Worm (Caenorhabditis elegans) whole organism, L1 larva: ENCODE data around the gene mff-1.

Experiments
- aha-1 ChIP-seq: fragments of 150-350 bp; optimal IDR thresholded peaks from 2 replicates; lab custom pipeline; 2014; ENCODE audit warnings: missing biosample characterization, missing genetic modification characterization
- blmp-1 ChIP-seq: fragments of 150-350 bp; optimal IDR thresholded peaks from 2 replicates; lab custom pipeline; 2014; ENCODE audit warnings: missing biosample characterization, missing genetic modification characterization
- ceh-82 ChIP-seq, 3 experiments: fragments of 150-350 bp in 1 of 3; sonication (generic microtip) in 2 of 3; optimal IDR thresholded peaks; 2 replicates each; lab custom pipeline; 2014 to 2017; ENCODE audit warnings: missing biosample characterization in 3 of 3, missing genetic modification characterization in 3 of 3
- dsc-1 ChIP-seq: sonication (generic microtip); optimal IDR thresholded peaks from 2 replicates; lab custom pipeline; 2016; ENCODE audit warnings: mild to moderate bottlenecking, missing genetic modification characterization, missing compliant biosample characterization
- efl-1 ChIP-seq, 4 experiments: fragments of 150-350 bp; optimal IDR thresholded peaks in 3 of 4; peaks in 1 of 4; 1 replicate in 1 of 4; 2 replicates in 3 of 4; lab custom pipeline; 2014; ENCODE audit warnings: missing biosample characterization in 2 of 4, missing genetic modification characterization in 2 of 4, missing genetic modification reagents in 2 of 4
- efl-3 ChIP-seq: fragments of 200-800 bp; sonication (Bioruptor generic); optimal IDR thresholded peaks from 2 replicates; lab custom pipeline; 2018; ENCODE audit warnings: mild to moderate bottlenecking, missing genetic modification characterization, missing compliant biosample characterization
- elt-2 ChIP-seq: sonication (generic microtip); optimal IDR thresholded peaks from 2 replicates; lab custom pipeline; 2016; ENCODE audit warnings: missing genetic modification characterization, mild to moderate bottlenecking, inconsistent platforms, missing compliant biosample characterization, missing genetic modification reagents
- elt-3 ChIP-seq, 6 experiments: fragments of 150-350 bp in 1 of 6; sonication (generic microtip); optimal IDR thresholded peaks; 2 replicates each; lab custom pipeline; 2017 to 2018; ENCODE audit warnings: missing biosample characterization in 6 of 6, missing genetic modification characterization in 6 of 6, inconsistent platforms in 1 of 6
- fkh-10 ChIP-seq: sonication (generic microtip); optimal IDR thresholded peaks from 2 replicates; lab custom pipeline; 2017; ENCODE audit warnings: missing biosample characterization, missing genetic modification reagents, missing genetic modification characterization
- fkh-4 ChIP-seq: sonication (generic microtip); optimal IDR thresholded peaks from 2 replicates; lab custom pipeline; 2016; ENCODE audit warnings: missing compliant biosample characterization, missing genetic modification characterization, borderline replicate concordance
- fos-1 ChIP-seq: fragments of 150-350 bp; optimal IDR thresholded peaks from 2 replicates; lab custom pipeline; 2014; ENCODE audit warnings: missing biosample characterization, missing genetic modification characterization
- hlh-17 ChIP-seq: fragments of 200-800 bp; sonication (Bioruptor generic); optimal IDR thresholded peaks from 2 replicates; lab custom pipeline; 2018; ENCODE audit warnings: missing genetic modification characterization, mild to moderate bottlenecking, missing compliant biosample characterization, moderate library complexity, borderline replicate concordance
- hlh-4 ChIP-seq: sonication (generic microtip); optimal IDR thresholded peaks from 2 replicates; lab custom pipeline; 2016; ENCODE audit warnings: mild to moderate bottlenecking, missing genetic modification characterization, missing compliant biosample characterization
- jun-1 ChIP-seq: fragments of 150-350 bp; optimal IDR thresholded peaks from 2 replicates; lab custom pipeline; 2014; ENCODE audit warnings: missing biosample characterization, missing genetic modification reagents, missing genetic modification characterization
- lin-13 ChIP-seq: fragments of 150-350 bp; optimal IDR thresholded peaks from 2 replicates; lab custom pipeline; 2014; ENCODE audit warnings: missing biosample characterization, missing genetic modification reagents, missing genetic modification characterization
- lin-14 ChIP-seq: fragments of 200-800 bp; sonication (Bioruptor generic); optimal IDR thresholded peaks from 2 replicates; lab custom pipeline; 2018; ENCODE audit warnings: mild to moderate bottlenecking, missing genetic modification characterization, moderate library complexity, missing compliant biosample characterization
- lin-15B ChIP-seq: fragments of 150-350 bp; sonication (generic microtip); optimal IDR thresholded peaks from 3 replicates; lab custom pipeline; 2014; ENCODE audit warnings: missing biosample characterization, missing genetic modification characterization
- lin-35 ChIP-seq, 2 experiments: fragments of 150-350 bp; optimal IDR thresholded peaks; 2 replicates each; lab custom pipeline; 2014; ENCODE audit warnings: missing biosample characterization in 2 of 2, missing genetic modification characterization in 2 of 2, missing genetic modification reagents in 2 of 2
- lsy-2 ChIP-seq, 2 experiments: fragments of 150-350 bp; optimal IDR thresholded peaks; 2 replicates each; lab custom pipeline; 2014; ENCODE audit warnings: missing biosample characterization in 2 of 2, missing genetic modification characterization in 2 of 2
- mef-2 ChIP-seq: fragments of 150-350 bp; optimal IDR thresholded peaks from 2 replicates; lab custom pipeline; 2014; ENCODE audit warnings: missing biosample characterization, missing genetic modification characterization
- nhr-11 ChIP-seq: fragments of 150-350 bp; optimal IDR thresholded peaks from 2 replicates; lab custom pipeline; 2014; ENCODE audit warnings: missing biosample characterization, missing genetic modification characterization
- nhr-19 ChIP-seq: fragments of 200-800 bp; sonication (Bioruptor generic); conservative IDR thresholded peaks from 2 replicates; pipeline ENCODE4 v1.3.6; 2022; ENCODE audit warnings: missing genetic modification characterization, missing compliant biosample characterization
- nhr-20 ChIP-seq: sonication (generic microtip); optimal IDR thresholded peaks from 2 replicates; lab custom pipeline; 2016; ENCODE audit warnings: mild to moderate bottlenecking, missing genetic modification characterization, missing compliant biosample characterization
- nhr-47 ChIP-seq: sonication (generic microtip); optimal IDR thresholded peaks from 2 replicates; lab custom pipeline; 2016; ENCODE audit warnings: mild to moderate bottlenecking, missing genetic modification characterization, moderate library complexity, missing compliant biosample characterization
- nhr-71 ChIP-seq: sonication (generic microtip); optimal IDR thresholded peaks from 2 replicates; lab custom pipeline; 2016; ENCODE audit warnings: mild to moderate bottlenecking, missing genetic modification characterization, moderate library complexity, missing compliant biosample characterization
- nhr-76 ChIP-seq: sonication (generic microtip); optimal IDR thresholded peaks from 2 replicates; lab custom pipeline; 2017; ENCODE audit warnings: missing biosample characterization, missing genetic modification characterization
- nhr-77 ChIP-seq: fragments of 150-350 bp; optimal IDR thresholded peaks from 2 replicates; lab custom pipeline; 2014; ENCODE audit warnings: missing biosample characterization, missing genetic modification characterization
- nhr-84 ChIP-seq: sonication (generic microtip); optimal IDR thresholded peaks from 2 replicates; lab custom pipeline; 2017; ENCODE audit warnings: missing biosample characterization, missing genetic modification characterization
- nhr-85 ChIP-seq: sonication (generic microtip); peaks from one replicate; lab custom pipeline; 2016; ENCODE audit warnings: missing genetic modification characterization, inconsistent platforms, missing compliant biosample characterization
- skn-1 ChIP-seq: fragments of 150-350 bp; optimal IDR thresholded peaks from 2 replicates; lab custom pipeline; 2014; ENCODE audit warnings: missing biosample characterization, missing genetic modification characterization
- snpc-4 ChIP-seq: fragments of 150-350 bp; optimal IDR thresholded peaks from 2 replicates; lab custom pipeline; 2014; ENCODE audit warnings: missing biosample characterization, missing genetic modification characterization
- sup-37 ChIP-seq: fragments of 200-800 bp; sonication (Bioruptor generic); optimal IDR thresholded peaks from 2 replicates; lab custom pipeline; 2018; ENCODE audit warnings: mild to moderate bottlenecking, missing genetic modification characterization, missing compliant biosample characterization
- unc-86 ChIP-seq: sonication (generic microtip); optimal IDR thresholded peaks from 2 replicates; lab custom pipeline; 2016; ENCODE audit warnings: missing genetic modification characterization, missing compliant biosample characterization

Gene mff-1

ce11 chrX:13005730-13006129 lies 18.7 kb upstream of the mff-1 start:
- TF ChIP-seq nhr-84 (tag; lab: Kevin White, UChicago), result no peak
- no peak for TF ChIP-seq nhr-11 (tag; lab: Kevin White, UChicago)
- no peak for TF ChIP-seq fos-1
- no peak for TF ChIP-seq ceh-82 (tag; optimal IDR thresholded peaks at IDR 0.05; lab: Kevin White, UChicago)
- no peak for TF ChIP-seq hlh-17 (GFP tag; lab: Kevin White, UChicago)

ce11 chrX:13004491-13005093 lies 17.6 kb upstream of the mff-1 start:
- TF ChIP-seq blmp-1 (tag; lab: Kevin White, UChicago) (peak; percentile 82), nhr-85 (tag; lab: Kevin White, UChicago) (peak; percentile 81), jun-1 (tag; lab: Kevin White, UChicago) (no peak), nhr-76 (tag; lab: Kevin White, UChicago) (no peak), fkh-10 (GFP tag; lab: Kevin White, UChicago) (no peak), lin-15B (tag; lab: Kevin White, UChicago) (no peak), lin-35 (GFP tag; optimal IDR thresholded peaks at IDR 0.05; lab: Kevin White, UChicago) (no peak), nhr-77 (tag; lab: Kevin White, UChicago) (no peak), lin-14 (GFP tag; lab: Kevin White, UChicago) (peak; percentile 45), lsy-2 (tag; optimal IDR thresholded peaks at IDR 0.05; lab: Kevin White, UChicago) (peak in 1 of 2 experiments; percentile 42), efl-3 (GFP tag; lab: Kevin White, UChicago) (no peak), ceh-82 (tag; optimal IDR thresholded peaks at IDR 0.05; lab: Kevin White, UChicago) (no peak), elt-3 (tag; optimal IDR thresholded peaks at IDR 0.05; lab: Kevin White, UChicago) (peak in 1 of 6 experiments; percentile 16), efl-1 (optimal IDR thresholded peaks at IDR 0.05; lab: Kevin White, UChicago) (no peak), efl-1 (GFP tag; optimal IDR thresholded peaks at IDR 0.05 in 1 of 2; lab: Kevin White, UChicago) (peak in 1 of 2 experiments; percentile 59)

- TF ChIP-seq nhr-20 (tag; lab: Kevin White, UChicago), result no peak
- peak; percentile 90 for TF ChIP-seq blmp-1 (tag; lab: Kevin White, UChicago)
- TF ChIP-seq, all 84 proteins: peak for 1
Observed at ce11 chrX:13003092-13003491, 16.1 kb upstream of the mff-1 start.

- TF ChIP-seq nhr-85 (tag; lab: Kevin White, UChicago), result peak; percentile 67
- TF ChIP-seq elt-2 (tag; lab: Kevin White, UChicago), result no peak
Observed at ce11 chrX:13002322-13002721, 15.3 kb upstream of the mff-1 start.

- TF ChIP-seq hlh-4 (tag; lab: Kevin White, UChicago), result no peak
- TF ChIP-seq aha-1, result no peak
- no peak for TF ChIP-seq nhr-85 (tag; lab: Kevin White, UChicago)
- TF ChIP-seq fkh-10 (GFP tag; lab: Kevin White, UChicago), result no peak
- no peak for TF ChIP-seq nhr-71 (tag; lab: Kevin White, UChicago)
- no peak for TF ChIP-seq mef-2 (tag; lab: Kevin White, UChicago)
- TF ChIP-seq snpc-4 (tag; lab: Kevin White, UChicago), result no peak
- no peak for TF ChIP-seq nhr-84 (tag; lab: Kevin White, UChicago)
- no peak for TF ChIP-seq fkh-4
- TF ChIP-seq nhr-47 (tag; lab: Kevin White, UChicago), result no peak
- TF ChIP-seq dsc-1 (tag; lab: Kevin White, UChicago), result no peak
- TF ChIP-seq sup-37 (GFP tag; lab: Kevin White, UChicago), result no peak
- no peak for TF ChIP-seq lin-13 (GFP tag; lab: Kevin White, UChicago)
- TF ChIP-seq nhr-19 (GFP tag; lab: Robert Waterston, UW), result no peak
- TF ChIP-seq skn-1 (tag; lab: Kevin White, UChicago), result no peak
- TF ChIP-seq unc-86 (tag; lab: Kevin White, UChicago), result no peak
- no peak for TF ChIP-seq ceh-82 (tag; optimal IDR thresholded peaks at IDR 0.05; lab: Kevin White, UChicago)
Observed at ce11 chrX:13000837-13001236, 13.8 kb upstream of the mff-1 start.
